Worm (Caenorhabditis elegans) whole organism, L1 larva: ENCODE results near the gene sknr-1.

Experiments used
- C04F5.9 ChIP-seq: sonication (generic microtip); optimal IDR thresholded peaks from 2 replicates; lab custom pipeline; 2016; ENCODE audit warnings: missing genetic modification characterization, missing compliant biosample characterization
- C34B4.2 ChIP-seq: sonication (generic microtip); optimal IDR thresholded peaks from 2 replicates; lab custom pipeline; 2017; ENCODE audit warnings: mild to moderate bottlenecking, missing genetic modification characterization, missing compliant biosample characterization
- aha-1 ChIP-seq: fragments of 150-350 bp; optimal IDR thresholded peaks from 2 replicates; lab custom pipeline; 2014; ENCODE audit warnings: missing biosample characterization, missing genetic modification characterization
- alr-1 ChIP-seq: fragments of 200-800 bp; sonication (Bioruptor generic); optimal IDR thresholded peaks from 2 replicates; lab custom pipeline; 2018; ENCODE audit warnings: borderline replicate concordance, mild to moderate bottlenecking, missing genetic modification characterization, missing compliant biosample characterization
- aly-2 ChIP-seq: fragments of 150-350 bp; optimal IDR thresholded peaks from 2 replicates; lab custom pipeline; 2014; ENCODE audit warnings: missing biosample characterization, missing genetic modification characterization
- blmp-1 ChIP-seq: fragments of 150-350 bp; optimal IDR thresholded peaks from 2 replicates; lab custom pipeline; 2014; ENCODE audit warnings: missing biosample characterization, missing genetic modification characterization
- ceh-63 ChIP-seq: fragments of 200-800 bp; sonication (Bioruptor generic); optimal IDR thresholded peaks from 2 replicates; lab custom pipeline; 2018; ENCODE audit warnings: mild to moderate bottlenecking, missing genetic modification characterization, missing compliant biosample characterization
- ceh-82 ChIP-seq, 3 experiments: fragments of 150-350 bp in 1 of 3; sonication (generic microtip) in 2 of 3; optimal IDR thresholded peaks; 2 replicates each; lab custom pipeline; 2014 to 2017; ENCODE audit warnings: missing biosample characterization in 3 of 3, missing genetic modification characterization in 3 of 3
- ces-1 ChIP-seq: fragments of 150-350 bp; optimal IDR thresholded peaks from 2 replicates; lab custom pipeline; 2014; ENCODE audit warnings: missing biosample characterization, missing genetic modification reagents, missing genetic modification characterization
- dsc-1 ChIP-seq: sonication (generic microtip); optimal IDR thresholded peaks from 2 replicates; lab custom pipeline; 2016; ENCODE audit warnings: mild to moderate bottlenecking, missing genetic modification characterization, missing compliant biosample characterization
- efl-1 ChIP-seq, 4 experiments: fragments of 150-350 bp; optimal IDR thresholded peaks in 3 of 4; peaks in 1 of 4; 1 replicate in 1 of 4; 2 replicates in 3 of 4; lab custom pipeline; 2014; ENCODE audit warnings: missing biosample characterization in 2 of 4, missing genetic modification characterization in 2 of 4, missing genetic modification reagents in 2 of 4
- elt-2 ChIP-seq: sonication (generic microtip); optimal IDR thresholded peaks from 2 replicates; lab custom pipeline; 2016; ENCODE audit warnings: missing genetic modification characterization, mild to moderate bottlenecking, inconsistent platforms, missing compliant biosample characterization, missing genetic modification reagents
- fkh-10 ChIP-seq: sonication (generic microtip); optimal IDR thresholded peaks from 2 replicates; lab custom pipeline; 2017; ENCODE audit warnings: missing biosample characterization, missing genetic modification reagents, missing genetic modification characterization
- fkh-4 ChIP-seq: sonication (generic microtip); optimal IDR thresholded peaks from 2 replicates; lab custom pipeline; 2016; ENCODE audit warnings: missing compliant biosample characterization, missing genetic modification characterization, borderline replicate concordance
- fkh-8 ChIP-seq: sonication (generic microtip); optimal IDR thresholded peaks from 2 replicates; lab custom pipeline; 2016; ENCODE audit warnings: mild to moderate bottlenecking, missing genetic modification characterization, missing compliant biosample characterization
- fos-1 ChIP-seq: fragments of 150-350 bp; optimal IDR thresholded peaks from 2 replicates; lab custom pipeline; 2014; ENCODE audit warnings: missing biosample characterization, missing genetic modification characterization
- grh-1 ChIP-seq: fragments of 200-800 bp; sonication (Bioruptor generic); IDR thresholded peaks from 2 replicates; pipeline ENCODE4 v1.3.6; 2022; ENCODE audit warnings: missing genetic modification reagents, missing genetic modification characterization, missing compliant biosample characterization
- irx-1 ChIP-seq: sonication (generic microtip); optimal IDR thresholded peaks from 2 replicates; lab custom pipeline; 2016; ENCODE audit warnings: missing genetic modification characterization, missing compliant biosample characterization
- isw-1 ChIP-seq: fragments of 200-800 bp; sonication (Bioruptor generic); IDR thresholded peaks from 2 replicates; pipeline ENCODE4 v1.3.6; 2022; ENCODE audit warnings: missing genetic modification characterization, missing compliant biosample characterization
- jun-1 ChIP-seq: fragments of 150-350 bp; optimal IDR thresholded peaks from 2 replicates; lab custom pipeline; 2014; ENCODE audit warnings: missing biosample characterization, missing genetic modification reagents, missing genetic modification characterization
- lin-13 ChIP-seq: fragments of 150-350 bp; optimal IDR thresholded peaks from 2 replicates; lab custom pipeline; 2014; ENCODE audit warnings: missing biosample characterization, missing genetic modification reagents, missing genetic modification characterization
- lin-14 ChIP-seq: fragments of 200-800 bp; sonication (Bioruptor generic); optimal IDR thresholded peaks from 2 replicates; lab custom pipeline; 2018; ENCODE audit warnings: mild to moderate bottlenecking, missing genetic modification characterization, moderate library complexity, missing compliant biosample characterization
- lin-15B ChIP-seq: fragments of 150-350 bp; sonication (generic microtip); optimal IDR thresholded peaks from 3 replicates; lab custom pipeline; 2014; ENCODE audit warnings: missing biosample characterization, missing genetic modification characterization
- mab-9 ChIP-seq: fragments of 200-800 bp; sonication (Bioruptor generic); IDR thresholded peaks from 2 replicates; pipeline ENCODE4 v1.3.6; 2022; ENCODE audit warnings: missing genetic modification reagents, missing genetic modification characterization, missing compliant biosample characterization
- mdl-1 ChIP-seq, 2 experiments: fragments of 150-350 bp; optimal IDR thresholded peaks; 2 replicates each; lab custom pipeline; 2014 to 2017; ENCODE audit warnings: missing biosample characterization in 2 of 2, missing genetic modification characterization in 2 of 2, inconsistent platforms in 1 of 2
- nhr-11 ChIP-seq: fragments of 150-350 bp; optimal IDR thresholded peaks from 2 replicates; lab custom pipeline; 2014; ENCODE audit warnings: missing biosample characterization, missing genetic modification characterization
- nhr-12 ChIP-seq: sonication (generic microtip); optimal IDR thresholded peaks from 2 replicates; lab custom pipeline; 2017; ENCODE audit warnings: missing biosample characterization, missing genetic modification characterization
- nhr-19 ChIP-seq: fragments of 200-800 bp; sonication (Bioruptor generic); conservative IDR thresholded peaks from 2 replicates; pipeline ENCODE4 v1.3.6; 2022; ENCODE audit warnings: missing genetic modification characterization, missing compliant biosample characterization
- nhr-237 ChIP-seq: fragments of 150-350 bp; optimal IDR thresholded peaks from 2 replicates; lab custom pipeline; 2014; ENCODE audit warnings: missing biosample characterization, missing genetic modification characterization
- nhr-28 ChIP-seq: fragments of 150-350 bp; optimal IDR thresholded peaks from 2 replicates; lab custom pipeline; 2014; ENCODE audit warnings: missing biosample characterization, missing genetic modification characterization
- nhr-47 ChIP-seq: sonication (generic microtip); optimal IDR thresholded peaks from 2 replicates; lab custom pipeline; 2016; ENCODE audit warnings: mild to moderate bottlenecking, missing genetic modification characterization, moderate library complexity, missing compliant biosample characterization
- nhr-76 ChIP-seq: sonication (generic microtip); optimal IDR thresholded peaks from 2 replicates; lab custom pipeline; 2017; ENCODE audit warnings: missing biosample characterization, missing genetic modification characterization
- nhr-77 ChIP-seq: fragments of 150-350 bp; optimal IDR thresholded peaks from 2 replicates; lab custom pipeline; 2014; ENCODE audit warnings: missing biosample characterization, missing genetic modification characterization
- nhr-90 ChIP-seq: sonication (generic microtip); optimal IDR thresholded peaks from 2 replicates; lab custom pipeline; 2016; ENCODE audit warnings: mild to moderate bottlenecking, missing genetic modification characterization, missing compliant biosample characterization; ENCODE audit not compliant: poor library complexity
- pag-3 ChIP-seq: sonication (generic microtip); optimal IDR thresholded peaks from 2 replicates; lab custom pipeline; 2017; ENCODE audit warnings: missing genetic modification characterization, mild to moderate bottlenecking, missing compliant biosample characterization, antibody characterized with exemption, borderline replicate concordance; ENCODE audit not compliant: insufficient read depth
- pqm-1 ChIP-seq: sonication (generic microtip); optimal IDR thresholded peaks from 3 replicates; lab custom pipeline; 2017; ENCODE audit warnings: missing biosample characterization, missing genetic modification characterization
- snu-23 ChIP-seq: sonication (generic microtip); optimal IDR thresholded peaks from 2 replicates; lab custom pipeline; 2016; ENCODE audit warnings: missing genetic modification characterization, missing compliant biosample characterization
- unc-30 ChIP-seq: sonication (generic microtip); optimal IDR thresholded peaks from 2 replicates; lab custom pipeline; 2017; ENCODE audit warnings: missing biosample characterization, missing genetic modification characterization
- unc-98 ChIP-seq: fragments of 200-800 bp; sonication (Bioruptor generic); IDR thresholded peaks from 2 replicates; pipeline ENCODE4 v1.3.6; 2022; ENCODE audit warnings: missing genetic modification characterization, missing compliant biosample characterization
- xbp-1 ChIP-seq: sonication (generic microtip); optimal IDR thresholded peaks from 2 replicates; lab custom pipeline; 2016; ENCODE audit warnings: missing genetic modification characterization, missing compliant biosample characterization
- zip-4 ChIP-seq: fragments of 200-800 bp; sonication (Bioruptor generic); optimal IDR thresholded peaks from 2 replicates; lab custom pipeline; 2018; ENCODE audit warnings: mild to moderate bottlenecking, missing genetic modification characterization, moderate library complexity, missing compliant biosample characterization
- ztf-11 ChIP-seq, 2 experiments: sonication (generic microtip); optimal IDR thresholded peaks; 2 replicates each; lab custom pipeline; 2016 to 2017; ENCODE audit warnings: missing genetic modification characterization in 2 of 2, missing biosample characterization in 1 of 2, missing compliant biosample characterization in 1 of 2

The sknr-1 gene

ce11 chrV:2672603-2673002 lies 47.3 kb upstream of the sknr-1 start, which contains the start of gene W02G9.3 (continued):
- no peak for TF ChIP-seq unc-98
- TF ChIP-seq ces-1: no peak
- no peak for TF ChIP-seq C34B4.2 (tag; lab: Kevin White, UChicago)
- TF ChIP-seq blmp-1 (tag; lab: Kevin White, UChicago): peak; percentile 80
- peak; percentile 69 for TF ChIP-seq nhr-77
- peak; percentile 69 for TF ChIP-seq irx-1 (tag; lab: Kevin White, UChicago)
- peak; percentile 70 for TF ChIP-seq isw-1 (GFP tag; lab: Robert Waterston, UW)
- TF ChIP-seq dsc-1 (tag; lab: Kevin White, UChicago): peak; percentile 88
- TF ChIP-seq nhr-47: peak; percentile 85
- peak; percentile 49 for TF ChIP-seq fkh-10
- peak; percentile 55 for TF ChIP-seq nhr-237
- TF ChIP-seq nhr-12 (tag; lab: Kevin White, UChicago): no peak
- TF ChIP-seq aly-2 (tag; lab: Kevin White, UChicago): peak; percentile 63
- peak; percentile 82 for TF ChIP-seq nhr-11 (tag; lab: Kevin White, UChicago)
- no peak for TF ChIP-seq ceh-63
- peak in 1 of 2 experiments; percentile 61 for TF ChIP-seq mdl-1 (tag; optimal IDR thresholded peaks at IDR 0.05; lab: Kevin White, UChicago)
- peak; percentile 31 for TF ChIP-seq fkh-4 (tag; lab: Kevin White, UChicago)
- peak; percentile 85 for TF ChIP-seq lin-14 (GFP tag; lab: Kevin White, UChicago)
- peak; percentile 68 for TF ChIP-seq fos-1 (tag; lab: Kevin White, UChicago)
- no peak for TF ChIP-seq mab-9
- peak; percentile 66 to 89 (median 81) for TF ChIP-seq ceh-82 (tag; optimal IDR thresholded peaks at IDR 0.05; lab: Kevin White, UChicago)
- peak; percentile 83 for TF ChIP-seq fkh-8 (tag; lab: Kevin White, UChicago)
- no peak for TF ChIP-seq nhr-76 (tag; lab: Kevin White, UChicago)
- peak; percentile 47 for TF ChIP-seq jun-1 (tag; lab: Kevin White, UChicago)
- no peak for TF ChIP-seq pag-3 (tag; lab: Kevin White, UChicago)
- TF ChIP-seq aha-1 (tag; lab: Kevin White, UChicago): no peak
- no peak for TF ChIP-seq unc-30 (tag; lab: Kevin White, UChicago)
- TF ChIP-seq nhr-90: peak; percentile 78
- TF ChIP-seq ztf-11 (tag; optimal IDR thresholded peaks at IDR 0.05; lab: Kevin White, UChicago): peak in 1 of 2 experiments; percentile 40
- peak; percentile 82 for TF ChIP-seq lin-13 (GFP tag; lab: Kevin White, UChicago)
- TF ChIP-seq zip-4: no peak
- peak; percentile 89 for TF ChIP-seq snu-23 (GFP tag; lab: Kevin White, UChicago)
- TF ChIP-seq pqm-1 (tag; lab: Kevin White, UChicago): no peak
- TF ChIP-seq efl-1 (optimal IDR thresholded peaks at IDR 0.05; lab: Kevin White, UChicago): peak; percentile 86 to 94
- TF ChIP-seq efl-1 (GFP tag; optimal IDR thresholded peaks at IDR 0.05 in 1 of 2; lab: Kevin White, UChicago): peak; percentile 90 to 99
- no peak for TF ChIP-seq nhr-28 (tag; lab: Kevin White, UChicago)
- peak; percentile 18 for TF ChIP-seq elt-2 (tag; lab: Kevin White, UChicago)
- peak; percentile 60 for TF ChIP-seq nhr-19
- TF ChIP-seq lin-15B (tag; lab: Kevin White, UChicago): peak; percentile 78
- no peak for TF ChIP-seq grh-1

- TF ChIP-seq xbp-1 (no peak), alr-1 (tag; lab: Kevin White, UChicago) (no peak), efl-1 (optimal IDR thresholded peaks at IDR 0.05; lab: Kevin White, UChicago) (no peak), efl-1 (GFP tag; optimal IDR thresholded peaks at IDR 0.05 in 1 of 2; lab: Kevin White, UChicago) (peak in 1 of 2 experiments; percentile 50), C04F5.9 (tag; lab: Kevin White, UChicago) (no peak)
- TF ChIP-seq, all 84 proteins: peak for 1
These were observed 45.9 kb upstream of the sknr-1 start, which contains the start of gene kel-8 for ce11 chrV:2671155-2671554. kel-8 (plus strand) TSS chrV:2671455.
